Worm (Caenorhabditis elegans): ENCODE data around the gene mtss-1.

Gene mtss-1

ce11 chrIII:8733667-8734066 is 34.4 kb upstream of the mtss-1 start:
- TF ChIP-seq flt-1 (GFP tag; IDR thresholded peaks at IDR 0.05), result no peak
- no peak for TF ChIP-seq klf-2 (GFP tag; conservative IDR thresholded peaks at IDR 0.05)
- no peak for TF ChIP-seq cog-1 (tag; optimal IDR thresholded peaks at IDR 0.05)
- TF ChIP-seq ref-1 (GFP tag; conservative IDR thresholded peaks at IDR 0.05), result no peak
- TF ChIP-seq med-1 (GFP tag; optimal IDR thresholded peaks at IDR 0.05; ENCODE audit: insufficient read depth), result no peak

- TF ChIP-seq flt-1 (GFP tag; IDR thresholded peaks at IDR 0.05) (peak; percentile 59), med-1 (GFP tag; optimal IDR thresholded peaks at IDR 0.05; ENCODE audit: insufficient read depth) (no peak)
These were observed 33.7 kb upstream of the mtss-1 start for ce11 chrIII:8734327-8734885.

- no peak for TF ChIP-seq cog-1 (tag; optimal IDR thresholded peaks at IDR 0.05)
- no peak for TF ChIP-seq klf-2 (GFP tag; conservative IDR thresholded peaks at IDR 0.05)
- no peak for TF ChIP-seq ztf-23 (GFP tag; IDR thresholded peaks at IDR 0.05)
- no peak for TF ChIP-seq ztf-29 (GFP tag; IDR thresholded peaks at IDR 0.05)
- no peak for TF ChIP-seq tab-1 (GFP tag; IDR thresholded peaks at IDR 0.05)
- TF ChIP-seq T22C8.4 (GFP tag; IDR thresholded peaks at IDR 0.05), result no peak
- TF ChIP-seq flt-1 (GFP tag; IDR thresholded peaks at IDR 0.05), result no peak
- TF ChIP-seq ref-1 (GFP tag; conservative IDR thresholded peaks at IDR 0.05), result no peak
- no peak for TF ChIP-seq med-1 (GFP tag; optimal IDR thresholded peaks at IDR 0.05; ENCODE audit: insufficient read depth)
These were observed 30.7 kb upstream of the mtss-1 start for ce11 chrIII:8737391-8737790.

ce11 chrIII:8738289-8738688 is 29.8 kb upstream of the mtss-1 start:
- TF ChIP-seq med-1 (GFP tag; optimal IDR thresholded peaks at IDR 0.05; ENCODE audit: insufficient read depth), result no peak
- no peak for TF ChIP-seq klf-2 (GFP tag; conservative IDR thresholded peaks at IDR 0.05)

ce11 chrIII:8739126-8739525 is 29.0 kb upstream of the mtss-1 start:
- no peak for TF ChIP-seq T22C8.4 (GFP tag; IDR thresholded peaks at IDR 0.05)

ce11 chrIII:8739786-8740185 is 28.3 kb upstream of the mtss-1 start:
- no peak for TF ChIP-seq T22C8.4 (GFP tag; IDR thresholded peaks at IDR 0.05)

ce11 chrIII:8741276-8741860 is 26.7 kb upstream of the mtss-1 start, which contains the start of gene pdhk-2:
Gene pdhk-2, minus strand, starts transcription at chrIII:8741412.
- TF ChIP-seq tab-1 (GFP tag; IDR thresholded peaks at IDR 0.05) (peak; percentile 69; the same call in 1 of the 2 replicates), T22C8.4 (GFP tag; IDR thresholded peaks at IDR 0.05) (no peak), flt-1 (GFP tag; IDR thresholded peaks at IDR 0.05) (peak; percentile 81), med-1 (GFP tag; optimal IDR thresholded peaks at IDR 0.05; ENCODE audit: insufficient read depth) (no peak), klf-2 (GFP tag; conservative IDR thresholded peaks at IDR 0.05) (0 out of 2 replicates have a peak, but pooled peaks have one; percentile 63), ref-1 (GFP tag; conservative IDR thresholded peaks at IDR 0.05) (0 out of 2 replicates have a peak, but pooled peaks have one; percentile 5), ztf-23 (GFP tag; IDR thresholded peaks at IDR 0.05) (peak; percentile 90), cog-1 (tag; optimal IDR thresholded peaks at IDR 0.05) (peak; percentile 72)

- TF ChIP-seq tab-1 (GFP tag; IDR thresholded peaks at IDR 0.05), result no peak
- no peak for TF ChIP-seq ztf-23 (GFP tag; IDR thresholded peaks at IDR 0.05)
- no peak for TF ChIP-seq ref-1 (GFP tag; conservative IDR thresholded peaks at IDR 0.05)
- TF ChIP-seq flt-1 (GFP tag; IDR thresholded peaks at IDR 0.05), result no peak
- TF ChIP-seq T22C8.4 (GFP tag; IDR thresholded peaks at IDR 0.05), result no peak
These were observed 26.2 kb upstream of the mtss-1 start for ce11 chrIII:8741955-8742354.

ce11 chrIII:8742584-8742983 is 25.5 kb upstream of the mtss-1 start:
- TF ChIP-seq ref-1 (GFP tag; conservative IDR thresholded peaks at IDR 0.05) (no peak), klf-2 (GFP tag; conservative IDR thresholded peaks at IDR 0.05) (no peak), tab-1 (GFP tag; IDR thresholded peaks at IDR 0.05) (no peak), flt-1 (GFP tag; IDR thresholded peaks at IDR 0.05) (no peak), ztf-29 (GFP tag; IDR thresholded peaks at IDR 0.05) (no peak), ztf-23 (GFP tag; IDR thresholded peaks at IDR 0.05) (no peak), T22C8.4 (GFP tag; IDR thresholded peaks at IDR 0.05) (no peak), cog-1 (tag; optimal IDR thresholded peaks at IDR 0.05) (no peak), med-1 (GFP tag; optimal IDR thresholded peaks at IDR 0.05; ENCODE audit: insufficient read depth) (no peak)

ce11 chrIII:8743796-8744404 is 24.2 kb upstream of the mtss-1 start, which contains the start of gene ZK370.6:
Gene ZK370.6, minus strand, starts transcription at chrIII:8743846.
- TF ChIP-seq med-1 (GFP tag; optimal IDR thresholded peaks at IDR 0.05; ENCODE audit: insufficient read depth) (no peak), T22C8.4 (GFP tag; IDR thresholded peaks at IDR 0.05) (no peak), ztf-29 (GFP tag; IDR thresholded peaks at IDR 0.05) (no peak), ref-1 (GFP tag; conservative IDR thresholded peaks at IDR 0.05) (no peak)

ce11 chrIII:8744765-8745164 is 23.3 kb upstream of the mtss-1 start:
- TF ChIP-seq flt-1 (GFP tag; IDR thresholded peaks at IDR 0.05), result no peak
- TF ChIP-seq klf-2 (GFP tag; conservative IDR thresholded peaks at IDR 0.05), result no peak
- TF ChIP-seq cog-1 (tag; optimal IDR thresholded peaks at IDR 0.05), result no peak
- TF ChIP-seq tab-1 (GFP tag; IDR thresholded peaks at IDR 0.05), result no peak
- TF ChIP-seq ztf-29 (GFP tag; IDR thresholded peaks at IDR 0.05), result no peak
- no peak for TF ChIP-seq T22C8.4 (GFP tag; IDR thresholded peaks at IDR 0.05)
- TF ChIP-seq ztf-23 (GFP tag; IDR thresholded peaks at IDR 0.05), result no peak
- no peak for TF ChIP-seq ref-1 (GFP tag; conservative IDR thresholded peaks at IDR 0.05)
- no peak for TF ChIP-seq med-1 (GFP tag; optimal IDR thresholded peaks at IDR 0.05; ENCODE audit: insufficient read depth)

Data from whole organism, midembryonic.